Worm (Caenorhabditis elegans): ENCODE results near the gene ugt-54.
A peak's percentile ranks its signal among the peaks of the same experiment; 100 is the strongest.
"Not testable (repeated sequence)": the region's sequence is repeated elsewhere in the genome, so short reads cannot be mapped to it uniquely, and the experiment has no call there.

ugt-54 gene

ce11 chrIV:10745332-10745731 is 16.2 kb upstream of the ugt-54 start (continued):
- TF ChIP-seq gei-17 (GFP tag; optimal IDR thresholded peaks at IDR 0.05) (no peak), zfh-2 (GFP tag; conservative IDR thresholded peaks at IDR 0.05) (no peak)

ce11 chrIV:10750041-10750440 is 11.5 kb upstream of the ugt-54 start, which contains the start of gene T25B9.1:
Gene T25B9.1, minus strand, starts transcription at chrIV:10750141.
- TF ChIP-seq tbx-9 (tag; optimal IDR thresholded peaks at IDR 0.05; ENCODE audit: borderline replicate concordance) (no peak), nhr-80 (tag; optimal IDR thresholded peaks at IDR 0.05) (no peak), B0261.1 (tag; optimal IDR thresholded peaks at IDR 0.05) (no peak), ceh-100 (GFP tag; IDR thresholded peaks at IDR 0.05) (no peak), nhr-120 (GFP tag; IDR thresholded peaks at IDR 0.05) (no peak), unc-62 (GFP tag; optimal IDR thresholded peaks at IDR 0.05) (no peak), dpff-1 (tag; optimal IDR thresholded peaks at IDR 0.05) (no peak)

ce11 chrIV:10751740-10752139 is 9.8 kb upstream of the ugt-54 start, which contains the start of gene T25B9.2:
Gene T25B9.2, minus strand, starts transcription at chrIV:10751840.
- not testable (repeated sequence) for TF ChIP-seq T07F8.4 (tag; optimal IDR thresholded peaks at IDR 0.05); C06A6.2 (GFP tag; conservative IDR thresholded peaks at IDR 0.05); tbp1 (GFP tag; optimal IDR thresholded peaks at IDR 0.05)

- no peak for TF ChIP-seq attf-6 (GFP tag; IDR thresholded peaks at IDR 0.05)
- no peak for TF ChIP-seq sdz-38 (tag; optimal IDR thresholded peaks at IDR 0.05)
- no peak for TF ChIP-seq madf-3 (GFP tag; IDR thresholded peaks at IDR 0.05)
- no peak for TF ChIP-seq ztf-18 (tag; optimal IDR thresholded peaks at IDR 0.05)
- no peak for TF ChIP-seq tbp1 (GFP tag; optimal IDR thresholded peaks at IDR 0.05)
- no peak for TF ChIP-seq rec-8 (tag; optimal IDR thresholded peaks at IDR 0.05)
- TF ChIP-seq nfya-2 (GFP tag; IDR thresholded peaks at IDR 0.05), result no peak
- no peak for TF ChIP-seq aptf-2 (GFP tag; conservative IDR thresholded peaks at IDR 0.05)
- no peak for TF ChIP-seq ceh-58 (GFP tag; IDR thresholded peaks at IDR 0.05)
- no peak for TF ChIP-seq nhr-120 (GFP tag; IDR thresholded peaks at IDR 0.05)
- no peak for TF ChIP-seq ZK185.1 (tag; optimal IDR thresholded peaks at IDR 0.05; ENCODE audit: poor library complexity, severe bottlenecking)
Observed at ce11 chrIV:10754685-10755084, 6.8 kb upstream of the ugt-54 start, which contains the start of gene T25B9.5. Gene T25B9.5, minus strand, starts transcription at chrIV:10754785.

ce11 chrIV:10757616-10758193 is 3.8 kb upstream of the ugt-54 start, which contains the start of the genes T25B9.4 and T25B9.6:
Gene T25B9.4, minus strand, starts transcription at chrIV:10757716.
Gene T25B9.6, plus strand, starts transcription at chrIV:10758143.
- TF ChIP-seq F57C9.4 (tag; optimal IDR thresholded peaks at IDR 0.05), result no peak
- TF ChIP-seq C06A6.2 (GFP tag; conservative IDR thresholded peaks at IDR 0.05), result no peak
- no peak for TF ChIP-seq hmg-20 (GFP tag; IDR thresholded peaks at IDR 0.05)
- no peak for TF ChIP-seq lsl-1 (GFP tag; optimal IDR thresholded peaks at IDR 0.05)
- TF ChIP-seq attf-5 (GFP tag; optimal IDR thresholded peaks at IDR 0.05), result no peak
- no peak for TF ChIP-seq T07F8.4 (tag; optimal IDR thresholded peaks at IDR 0.05)

- TF ChIP-seq F10E7.11 (tag; optimal IDR thresholded peaks at IDR 0.05), result no peak
- TF ChIP-seq nhr-80 (tag; optimal IDR thresholded peaks at IDR 0.05), result peak; percentile 32
Observed at ce11 chrIV:10764206-10764605, 2.7 kb downstream of the ugt-54 start, which contains the start of gene T25B9.11. Gene T25B9.11, plus strand, starts transcription at chrIV:10764506.

ce11 chrIV:10765053-10765452 is 3.6 kb downstream of the ugt-54 start, which contains the start of gene T25B9.12:
Gene T25B9.12, plus strand, starts transcription at chrIV:10765353.
- TF ChIP-seq atf-7 (tag; optimal IDR thresholded peaks at IDR 0.05) (no peak), hlh-12 (tag; optimal IDR thresholded peaks at IDR 0.05) (no peak), aptf-3 (GFP tag; IDR thresholded peaks at IDR 0.05) (no peak), Y53G8AR.9 (GFP tag; conservative IDR thresholded peaks at IDR 0.05) (no peak), K11D2.4 (GFP tag; IDR thresholded peaks at IDR 0.05) (no peak), chd-7 (tag; optimal IDR thresholded peaks at IDR 0.05) (no peak), attf-6 (GFP tag; IDR thresholded peaks at IDR 0.05) (no peak), egl-18 (GFP tag; IDR thresholded peaks at IDR 0.05) (no peak), nhr-90 (tag; optimal IDR thresholded peaks at IDR 0.05) (no peak), ccch-3 (GFP tag; optimal IDR thresholded peaks at IDR 0.05) (no peak), akir-1 (GFP tag; optimal IDR thresholded peaks at IDR 0.05) (no peak), unc-62 (GFP tag; optimal IDR thresholded peaks at IDR 0.05) (no peak), ztf-6 (GFP tag; IDR thresholded peaks at IDR 0.05) (no peak), pbrm-1 (GFP tag; IDR thresholded peaks at IDR 0.05) (no peak)
